Worm (Caenorhabditis elegans) whole organism, young adult: ENCODE measurements around the gene ZK546.2.

ENCODE experiments used
- C17E4.6 ChIP-seq: fragments of 200-800 bp; sonication (Bioruptor generic); IDR thresholded peaks from 2 replicates; pipeline ENCODE4 v1.3.6; 2022; ENCODE audit warnings: missing genetic modification reagents, missing genetic modification characterization, missing compliant biosample characterization
- D2030.7 ChIP-seq: fragments of 200-800 bp; sonication (Bioruptor generic); IDR thresholded peaks from 2 replicates; pipeline ENCODE4 v1.3.6; 2022; ENCODE audit warnings: missing genetic modification reagents, missing genetic modification characterization, missing compliant biosample characterization
- F10E7.11 ChIP-seq: sonication (generic microtip); optimal IDR thresholded peaks from 2 replicates; lab custom pipeline; 2017; ENCODE audit warnings: mild to moderate bottlenecking, missing genetic modification characterization, moderate library complexity, missing compliant biosample characterization
- F33H1.4 ChIP-seq: fragments of 200-800 bp; sonication (Bioruptor generic); IDR thresholded peaks from 2 replicates; pipeline ENCODE4 v1.3.6; 2022; ENCODE audit warnings: missing genetic modification reagents, missing genetic modification characterization, missing compliant biosample characterization
- F37B4.10 ChIP-seq: fragments of 200-800 bp; sonication (Bioruptor generic); IDR thresholded peaks from 2 replicates; pipeline ENCODE4 v1.3.6; 2022; ENCODE audit warnings: missing genetic modification characterization, missing compliant biosample characterization
- F52B5.7 ChIP-seq: sonication (generic microtip); optimal IDR thresholded peaks from 2 replicates; lab custom pipeline; 2016; ENCODE audit warnings: mild to moderate bottlenecking, missing genetic modification characterization, missing compliant biosample characterization
- F55B11.4 ChIP-seq: sonication (generic microtip); optimal IDR thresholded peaks from 2 replicates; lab custom pipeline; 2016; ENCODE audit warnings: missing compliant biosample characterization, missing genetic modification characterization, borderline replicate concordance; ENCODE audit not compliant: insufficient read depth
- F57C9.4 ChIP-seq: sonication (generic microtip); optimal IDR thresholded peaks from 2 replicates; lab custom pipeline; 2017; ENCODE audit warnings: mild to moderate bottlenecking, missing genetic modification characterization, missing compliant biosample characterization
- T07F8.4 ChIP-seq: sonication (generic microtip); optimal IDR thresholded peaks from 2 replicates; lab custom pipeline; 2016; ENCODE audit warnings: mild to moderate bottlenecking, missing genetic modification characterization, moderate library complexity, missing compliant biosample characterization
- T26A5.8 ChIP-seq: sonication (generic microtip); optimal IDR thresholded peaks from 2 replicates; lab custom pipeline; 2016; ENCODE audit warnings: missing genetic modification characterization, missing compliant biosample characterization
- Y53F4B.3 ChIP-seq: fragments of 200-800 bp; sonication (Bioruptor generic); IDR thresholded peaks from 2 replicates; pipeline ENCODE4 v1.3.6; 2022; ENCODE audit warnings: missing genetic modification reagents, missing genetic modification characterization, missing compliant biosample characterization
- Y53G8AR.9 ChIP-seq: fragments of 200-800 bp; sonication (Bioruptor generic); conservative IDR thresholded peaks from 2 replicates; pipeline ENCODE4 v1.3.6; 2022; ENCODE audit warnings: missing genetic modification reagents, missing genetic modification characterization, missing compliant biosample characterization
- Y56A3A.18 ChIP-seq: fragments of 200-800 bp; sonication (Bioruptor generic); IDR thresholded peaks from 2 replicates; pipeline ENCODE4 v1.3.6; 2022; ENCODE audit warnings: missing genetic modification reagents, missing genetic modification characterization, missing compliant biosample characterization
- ama-1 ChIP-seq, 3 experiments: fragments of 150-350 bp in 1 of 3; sonication (generic microtip) in 2 of 3; optimal IDR thresholded peaks; 2 replicates each; lab custom pipeline; 2014 to 2018; ENCODE audit warnings: missing biosample characterization in 2 of 3, missing genetic modification characterization in 2 of 3, missing genetic modification reagents in 2 of 3
- aptf-2 ChIP-seq: fragments of 200-800 bp; sonication (Bioruptor generic); conservative IDR thresholded peaks from 2 replicates; pipeline ENCODE4 v1.3.6; 2022; ENCODE audit warnings: missing genetic modification reagents, missing genetic modification characterization, missing compliant biosample characterization
- aptf-3 ChIP-seq: fragments of 200-800 bp; sonication (Bioruptor generic); IDR thresholded peaks from 2 replicates; pipeline ENCODE4 v1.3.6; 2022; ENCODE audit warnings: missing genetic modification characterization, missing compliant biosample characterization
- attf-3 ChIP-seq: fragments of 200-800 bp; sonication (Bioruptor generic); conservative IDR thresholded peaks from 2 replicates; pipeline ENCODE4 v1.3.6; 2022; ENCODE audit warnings: missing genetic modification reagents, missing genetic modification characterization, missing compliant biosample characterization
- bed-2 ChIP-seq: fragments of 200-800 bp; sonication (Bioruptor generic); IDR thresholded peaks from 2 replicates; pipeline ENCODE4 v1.3.6; 2022; ENCODE audit warnings: missing genetic modification reagents, missing genetic modification characterization, missing compliant biosample characterization
- ccch-3 ChIP-seq: fragments of 200-800 bp; sonication (Bioruptor generic); optimal IDR thresholded peaks from 2 replicates; lab custom pipeline; 2018; ENCODE audit warnings: mild to moderate bottlenecking, missing genetic modification characterization, missing compliant biosample characterization
- cebp-1 ChIP-seq, 2 experiments: fragments of 200-800 bp in 1 of 2; sonication (Bioruptor generic) in 1 of 2; sonication (generic microtip) in 1 of 2; IDR thresholded peaks in 1 of 2; optimal IDR thresholded peaks in 1 of 2; 2 replicates each; pipeline versions ENCODE4 v1.3.6 to Lab custom; 2017 to 2022; ENCODE audit warnings: missing compliant biosample characterization in 2 of 2, missing genetic modification characterization in 2 of 2, mild to moderate bottlenecking in 1 of 2, missing genetic modification reagents in 1 of 2, moderate library complexity in 1 of 2
- ceh-40 ChIP-seq: fragments of 200-800 bp; sonication (Bioruptor generic); IDR thresholded peaks from 2 replicates; pipeline ENCODE4 v1.3.6; 2022; ENCODE audit warnings: missing genetic modification characterization, missing compliant biosample characterization
- ceh-58 ChIP-seq: fragments of 200-800 bp; sonication (Bioruptor generic); IDR thresholded peaks from 2 replicates; pipeline ENCODE4 v1.3.6; 2022; ENCODE audit warnings: missing genetic modification characterization, missing compliant biosample characterization
- ceh-91 ChIP-seq: fragments of 200-800 bp; sonication (Bioruptor generic); IDR thresholded peaks from 2 replicates; pipeline ENCODE4 v1.3.6; 2022; ENCODE audit warnings: missing genetic modification reagents, missing genetic modification characterization, missing compliant biosample characterization
- dox-1 ChIP-seq: fragments of 200-800 bp; sonication (Bioruptor generic); IDR thresholded peaks from 2 replicates; pipeline ENCODE4 v1.3.6; 2022; ENCODE audit warnings: missing genetic modification reagents, missing genetic modification characterization, missing compliant biosample characterization
- him-1 ChIP-seq: sonication (generic microtip); optimal IDR thresholded peaks from 2 replicates; lab custom pipeline; 2016; ENCODE audit warnings: missing genotype, missing genetic modification reagents, missing genetic modification characterization, missing compliant biosample characterization
- lin-26 ChIP-seq: fragments of 200-800 bp; sonication (Bioruptor generic); IDR thresholded peaks from 2 replicates; pipeline ENCODE4 v1.3.6; 2022; ENCODE audit warnings: missing genetic modification reagents, missing genetic modification characterization, missing compliant biosample characterization
- lsl-1 ChIP-seq: fragments of 200-800 bp; sonication (Bioruptor generic); optimal IDR thresholded peaks from 2 replicates; lab custom pipeline; 2018; ENCODE audit warnings: mild to moderate bottlenecking, missing genetic modification characterization, moderate library complexity, missing compliant biosample characterization
- madf-10 ChIP-seq: sonication (generic microtip); optimal IDR thresholded peaks from 2 replicates; lab custom pipeline; 2016; ENCODE audit warnings: mild to moderate bottlenecking, missing genetic modification characterization, missing compliant biosample characterization
- nfya-1 ChIP-seq: sonication (generic microtip); optimal IDR thresholded peaks from 2 replicates; lab custom pipeline; 2017; ENCODE audit warnings: antibody characterized with exemption, missing compliant biosample characterization, missing genetic modification characterization, borderline replicate concordance; ENCODE audit not compliant: insufficient read depth
- nfya-2 ChIP-seq: fragments of 200-800 bp; sonication (Bioruptor generic); IDR thresholded peaks from 2 replicates; pipeline ENCODE4 v1.3.6; 2022; ENCODE audit warnings: missing genetic modification reagents, missing genetic modification characterization, missing compliant biosample characterization
- nhr-120 ChIP-seq: fragments of 200-800 bp; sonication (Bioruptor generic); IDR thresholded peaks from 2 replicates; pipeline ENCODE4 v1.3.6; 2022; ENCODE audit warnings: missing genetic modification characterization, missing compliant biosample characterization
- nhr-80 ChIP-seq: sonication (generic microtip); optimal IDR thresholded peaks from 2 replicates; lab custom pipeline; 2016; ENCODE audit warnings: missing genetic modification characterization, missing compliant biosample characterization
- pbrm-1 ChIP-seq: fragments of 200-800 bp; sonication (Bioruptor generic); IDR thresholded peaks from 2 replicates; pipeline ENCODE4 v1.3.6; 2022; ENCODE audit warnings: missing genetic modification reagents, missing genetic modification characterization, missing compliant biosample characterization
- rcor-1 ChIP-seq: fragments of 200-800 bp; sonication (Bioruptor generic); IDR thresholded peaks from 2 replicates; pipeline ENCODE4 v1.3.6; 2022; ENCODE audit warnings: missing genetic modification reagents, missing genetic modification characterization, missing compliant biosample characterization
- repo-1 ChIP-seq: sonication (generic microtip); optimal IDR thresholded peaks from 2 replicates; lab custom pipeline; 2017; ENCODE audit warnings: mild to moderate bottlenecking, missing genetic modification characterization, missing compliant biosample characterization
- sea-2 ChIP-seq: fragments of 200-800 bp; sonication (Bioruptor generic); IDR thresholded peaks from 2 replicates; pipeline ENCODE4 v1.3.6; 2022; ENCODE audit warnings: missing genetic modification characterization, missing compliant biosample characterization
- snpc-1.3 ChIP-seq: sonication (generic microtip); optimal IDR thresholded peaks from 2 replicates; lab custom pipeline; 2017; ENCODE audit warnings: missing genetic modification characterization, mild to moderate bottlenecking, missing compliant biosample characterization, antibody characterized with exemption, moderate library complexity, missing genotype, missing genetic modification reagents; ENCODE audit not compliant: insufficient read depth
- tlf-1 ChIP-seq: fragments of 200-800 bp; sonication (Bioruptor generic); optimal IDR thresholded peaks from 2 replicates; lab custom pipeline; 2018; ENCODE audit warnings: mild to moderate bottlenecking, missing genetic modification characterization, missing compliant biosample characterization
- ztf-22 ChIP-seq: fragments of 200-800 bp; sonication (Bioruptor generic); optimal IDR thresholded peaks from 2 replicates; lab custom pipeline; 2018; ENCODE audit warnings: mild to moderate bottlenecking, missing genetic modification characterization, moderate library complexity, missing compliant biosample characterization
- ztf-28 ChIP-seq: fragments of 200-800 bp; sonication (Bioruptor generic); IDR thresholded peaks from 2 replicates; pipeline ENCODE4 v1.3.6; 2022; ENCODE audit warnings: missing genetic modification reagents, missing genetic modification characterization, missing compliant biosample characterization
- ztf-3 ChIP-seq: fragments of 200-800 bp; sonication (Bioruptor generic); optimal IDR thresholded peaks from 2 replicates; lab custom pipeline; 2018; ENCODE audit warnings: mild to moderate bottlenecking, missing genetic modification characterization, missing compliant biosample characterization
- ztf-6 ChIP-seq: fragments of 200-800 bp; sonication (Bioruptor generic); IDR thresholded peaks from 2 replicates; pipeline ENCODE4 v1.3.6; 2022; ENCODE audit warnings: missing genetic modification reagents, missing genetic modification characterization, missing compliant biosample characterization

The ZK546.2 gene

DNA sequence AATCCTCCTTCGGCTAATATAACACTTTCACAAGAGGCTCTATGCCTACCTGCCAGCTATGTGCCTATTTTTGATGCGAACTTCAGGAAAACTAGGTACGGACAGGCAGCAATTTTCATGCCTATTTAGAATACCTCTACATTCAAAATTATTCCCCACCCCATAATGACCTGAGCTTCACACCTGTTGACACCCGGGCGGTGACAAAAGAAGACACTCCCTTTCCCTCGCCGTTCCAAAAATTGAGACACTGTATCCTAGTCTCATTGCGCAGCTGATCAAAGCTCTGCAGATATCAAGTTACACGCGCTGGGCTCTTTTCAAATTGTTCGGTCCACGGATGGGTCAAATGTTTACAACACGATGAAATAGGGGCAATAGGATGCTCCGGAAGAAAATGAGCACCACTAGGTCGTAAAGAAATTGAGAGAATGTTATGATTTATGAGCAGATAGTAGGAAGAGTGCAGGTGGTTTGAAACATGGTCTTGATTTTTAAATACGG, 28.7 kb downstream of the ZK546.2 start:
- no peak for TF ChIP-seq nfya-1
- TF ChIP-seq pbrm-1 = no peak
- TF ChIP-seq bed-2 (GFP tag; lab: Robert Waterston, UW) = no peak
- TF ChIP-seq, all 124 proteins: peak for 0

DNA sequence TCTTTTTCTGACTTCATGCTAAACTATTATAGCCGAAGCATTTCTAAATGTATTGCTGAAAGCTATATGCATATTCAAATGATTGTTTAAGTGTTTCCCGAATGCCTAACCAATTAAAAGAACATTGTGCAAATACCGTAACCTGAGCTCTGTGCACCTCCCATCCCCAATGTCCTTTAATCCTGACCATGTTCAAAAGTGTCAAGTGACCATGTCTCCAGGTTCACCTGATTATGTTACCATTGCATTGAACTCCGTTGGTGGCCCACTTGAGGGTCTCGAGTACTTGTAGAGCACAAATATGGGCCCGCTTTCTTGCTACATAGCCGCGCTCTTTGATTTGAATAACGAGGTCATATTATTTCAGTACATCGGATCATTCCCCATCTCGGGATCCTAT, 29.5 kb downstream of the ZK546.2 start:
- TF ChIP-seq nhr-120 (GFP tag; lab: Robert Waterston, UW) (no peak), ceh-91 (GFP tag; lab: Robert Waterston, UW) (no peak), Y53F4B.3 (GFP tag; lab: Robert Waterston, UW) (no peak), Y56A3A.18 (no peak)
- TF ChIP-seq, all 124 proteins: peak for 0

DNA sequence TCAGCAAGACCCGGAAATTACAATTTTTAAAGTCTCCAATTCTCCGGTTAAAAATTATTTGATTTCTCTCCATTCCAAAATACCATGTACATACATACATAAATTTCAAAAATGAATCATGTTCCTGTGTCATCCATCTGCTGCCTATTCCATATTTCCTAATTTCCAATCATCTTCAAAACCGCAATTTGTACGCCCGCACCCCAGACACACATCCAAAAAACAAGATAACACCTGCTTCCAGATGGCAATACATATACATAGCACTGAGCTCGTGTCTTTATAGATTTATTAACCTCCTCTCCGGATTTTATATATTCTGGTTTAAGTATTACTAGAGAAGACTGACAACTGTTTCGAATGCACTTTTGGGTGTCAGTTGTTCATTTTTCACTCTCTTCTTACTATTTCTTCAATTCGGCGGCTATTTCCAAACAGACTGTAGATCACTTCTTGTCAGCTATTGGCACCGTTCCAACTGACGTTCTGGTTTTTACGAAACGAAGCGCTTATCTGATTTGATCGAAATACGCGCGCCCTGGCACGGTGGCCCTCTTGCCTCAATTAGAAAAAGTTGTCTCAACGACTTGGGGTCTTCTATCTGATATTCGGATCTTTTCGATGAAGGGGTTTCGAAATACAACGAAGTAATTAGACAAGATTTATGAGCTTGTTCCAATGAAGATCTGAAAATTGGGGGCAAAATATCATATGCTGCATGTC, 36.0 kb downstream of the ZK546.2 start:
- TF ChIP-seq attf-3 (GFP tag; lab: Robert Waterston, UW) = no peak
- no peak for TF ChIP-seq rcor-1
- no peak for TF ChIP-seq nfya-2 (GFP tag; lab: Robert Waterston, UW)
- TF ChIP-seq F52B5.7 (tag; lab: Kevin White, UChicago) = no peak
- no peak for TF ChIP-seq aptf-3 (GFP tag; lab: Robert Waterston, UW)
- no peak for TF ChIP-seq madf-10 (tag; lab: Kevin White, UChicago)
- no peak for TF ChIP-seq D2030.7
- no peak for TF ChIP-seq ztf-6 (GFP tag; lab: Robert Waterston, UW)
- TF ChIP-seq nhr-80 (tag; lab: Kevin White, UChicago) = no peak
- TF ChIP-seq ztf-22 (GFP tag; lab: Kevin White, UChicago) = no peak
- no peak for TF ChIP-seq F57C9.4 (tag; lab: Kevin White, UChicago)
- TF ChIP-seq T07F8.4 (tag; lab: Kevin White, UChicago) = no peak
- TF ChIP-seq aptf-2 (GFP tag; lab: Robert Waterston, UW) = no peak
- TF ChIP-seq C17E4.6 (GFP tag; lab: Robert Waterston, UW) = no peak
- TF ChIP-seq ztf-3 (GFP tag; lab: Kevin White, UChicago) = no peak
- TF ChIP-seq F37B4.10 (GFP tag; lab: Robert Waterston, UW) = no peak
- TF ChIP-seq ztf-28 (GFP tag; lab: Robert Waterston, UW) = no peak

ce11 chrII:4984151-4984550, 38.3 kb downstream of the ZK546.2 start:
- TF ChIP-seq ccch-3 (GFP tag; lab: Kevin White, UChicago) (no peak), lsl-1 (no peak), repo-1 (tag; lab: Kevin White, UChicago) (no peak), nfya-1 (no peak), dox-1 (no peak), ceh-58 (GFP tag; lab: Robert Waterston, UW) (no peak), F10E7.11 (no peak), tlf-1 (no peak)

DNA sequence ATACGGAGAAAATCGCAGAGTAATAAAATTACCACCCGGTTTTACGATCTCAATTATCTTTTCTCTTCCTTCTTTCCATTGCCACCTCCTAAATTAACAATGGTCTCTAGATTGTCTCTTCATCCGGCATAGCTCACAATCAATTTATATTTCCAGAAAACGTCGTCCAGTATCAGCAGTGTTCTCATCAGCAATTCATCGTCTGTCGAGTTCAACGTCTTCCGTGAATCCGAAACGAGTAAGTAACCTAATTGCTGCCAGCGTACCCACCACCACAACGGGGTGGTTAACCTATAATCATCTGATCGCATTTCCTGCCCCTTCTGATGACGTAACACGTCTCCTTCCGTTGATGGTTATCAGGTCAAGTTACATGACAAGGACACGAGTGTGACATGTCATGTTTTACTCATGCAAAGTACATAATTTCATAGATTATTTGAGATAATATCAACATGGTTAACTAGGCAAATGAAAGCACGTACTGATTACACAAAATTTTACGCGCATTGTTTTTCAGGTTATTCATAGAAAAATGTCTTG, 40.2 kb downstream of the ZK546.2 start:
- TF ChIP-seq snpc-1.3 (tag; lab: Kevin White, UChicago) (no peak), dox-1 (no peak), lin-26 (GFP tag; lab: Robert Waterston, UW) (no peak), ceh-91 (GFP tag; lab: Robert Waterston, UW) (no peak), F33H1.4 (GFP tag; lab: Robert Waterston, UW) (no peak), cebp-1 (GFP tag; IDR thresholded peaks at IDR 0.05; lab: Robert Waterston, UW) (no peak), cebp-1 (tag; optimal IDR thresholded peaks at IDR 0.05; lab: Kevin White, UChicago) (no peak), him-1 (tag; lab: Kevin White, UChicago) (no peak), ama-1 (optimal IDR thresholded peaks at IDR 0.05; lab: Kevin White, UChicago) (no peak), ama-1 (GFP tag; optimal IDR thresholded peaks at IDR 0.05; lab: Kevin White, UChicago) (no peak), Y53G8AR.9 (GFP tag; lab: Robert Waterston, UW) (no peak), sea-2 (no peak), T26A5.8 (tag; lab: Kevin White, UChicago) (no peak), F55B11.4 (tag; lab: Kevin White, UChicago) (no peak), ceh-40 (GFP tag; lab: Robert Waterston, UW) (no peak)
- TF ChIP-seq, all 124 proteins: peak for 0
